Worm (Caenorhabditis elegans) whole organism, late embryonic: Measurements from ENCODE around the gene F54D5.9.

Experiments
- ceh-9 ChIP-seq: sonication (generic microtip); optimal IDR thresholded peaks from 2 replicates; lab custom pipeline; 2016; ENCODE audit warnings: mild to moderate bottlenecking, missing genetic modification characterization, inconsistent platforms, missing compliant biosample characterization
- lin-11 ChIP-seq: fragments of 200-800 bp; sonication (Bioruptor generic); optimal IDR thresholded peaks from 2 replicates; lab custom pipeline; 2018; ENCODE audit warnings: mild to moderate bottlenecking, missing genetic modification characterization, missing compliant biosample characterization
- pax-1 ChIP-seq: fragments of 150-350 bp; optimal IDR thresholded peaks from 2 replicates; lab custom pipeline; 2014; ENCODE audit warnings: missing biosample characterization, missing genetic modification characterization
- ref-2 ChIP-seq: sonication (generic microtip); optimal IDR thresholded peaks from 2 replicates; lab custom pipeline; 2016; ENCODE audit warnings: missing genetic modification characterization, missing compliant biosample characterization
- unc-55 ChIP-seq: sonication (generic microtip); optimal IDR thresholded peaks from 2 replicates; lab custom pipeline; 2017; ENCODE audit warnings: missing biosample characterization, missing genetic modification reagents, missing genetic modification characterization

DNA sequence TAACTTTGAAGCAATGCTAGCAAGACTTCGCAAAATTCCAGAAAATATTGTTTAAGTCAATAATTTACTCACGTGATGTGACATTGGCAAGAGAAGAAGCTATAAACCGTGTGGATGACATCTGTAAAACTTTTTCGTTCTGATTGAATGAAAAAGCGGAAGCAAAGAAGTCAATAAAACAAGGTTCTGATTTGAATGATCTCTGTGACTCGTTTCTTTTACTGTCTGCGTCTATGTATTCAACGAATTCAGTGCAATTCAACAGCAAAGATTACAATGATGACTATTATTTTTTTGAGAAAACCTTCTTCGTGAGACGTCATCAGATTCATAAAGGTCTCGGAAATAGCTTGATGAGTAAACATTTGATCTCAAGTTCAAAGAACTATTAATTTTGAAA, 51.8 kb downstream of the F54D5.9 start, which contains the start of gene hacl-1:
- TF ChIP-seq pax-1 (tag; lab: Kevin White, UChicago) (no peak), unc-55 (GFP tag; lab: Kevin White, UChicago) (no peak), lin-11 (tag; lab: Kevin White, UChicago) (no peak), ref-2 (tag; lab: Kevin White, UChicago) (no peak), ceh-9 (no peak)
